Worm (Caenorhabditis elegans) whole organism, L1 larva: Measurements from ENCODE around the gene cct-6.

Experiments used
- aha-1 ChIP-seq: fragments of 150-350 bp; optimal IDR thresholded peaks from 2 replicates; lab custom pipeline; 2014; ENCODE audit warnings: missing biosample characterization, missing genetic modification characterization
- ceh-63 ChIP-seq: fragments of 200-800 bp; sonication (Bioruptor generic); optimal IDR thresholded peaks from 2 replicates; lab custom pipeline; 2018; ENCODE audit warnings: mild to moderate bottlenecking, missing genetic modification characterization, missing compliant biosample characterization
- egl-13 ChIP-seq: sonication (generic microtip); optimal IDR thresholded peaks from 2 replicates; lab custom pipeline; 2016; ENCODE audit warnings: missing genotype, missing genetic modification reagents, missing genetic modification characterization, missing compliant biosample characterization
- irx-1 ChIP-seq: sonication (generic microtip); optimal IDR thresholded peaks from 2 replicates; lab custom pipeline; 2016; ENCODE audit warnings: missing genetic modification characterization, missing compliant biosample characterization
- nhr-20 ChIP-seq: sonication (generic microtip); optimal IDR thresholded peaks from 2 replicates; lab custom pipeline; 2016; ENCODE audit warnings: mild to moderate bottlenecking, missing genetic modification characterization, missing compliant biosample characterization
- rnt-1 ChIP-seq: sonication (generic microtip); optimal IDR thresholded peaks from 2 replicates; lab custom pipeline; 2016; ENCODE audit warnings: mild to moderate bottlenecking, missing genetic modification characterization, moderate library complexity, missing compliant biosample characterization
- snu-23 ChIP-seq: sonication (generic microtip); optimal IDR thresholded peaks from 2 replicates; lab custom pipeline; 2016; ENCODE audit warnings: missing genetic modification characterization, missing compliant biosample characterization

DNA sequence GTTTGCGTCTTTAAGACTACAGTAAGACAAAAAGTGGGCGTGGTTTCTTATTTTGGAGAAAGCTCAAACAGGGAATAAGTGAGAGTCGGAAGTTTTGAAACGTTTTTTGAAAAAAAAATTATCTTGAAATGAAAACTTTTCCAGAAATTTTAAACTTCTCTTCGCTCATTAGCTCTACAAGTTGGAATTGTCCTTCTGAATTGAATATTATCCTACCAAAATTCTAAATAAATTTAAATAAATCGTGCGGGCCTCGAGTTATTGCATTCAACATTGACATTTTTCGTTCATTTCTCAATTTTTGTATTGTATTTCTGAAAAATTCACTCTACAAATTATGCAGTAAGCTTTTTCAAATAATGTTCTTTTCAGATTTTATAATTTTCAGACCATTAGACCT is 50.2 kb downstream of the cct-6 start, which contains the start of gene R12B2.3:
- TF ChIP-seq snu-23 (GFP tag; lab: Kevin White, UChicago) (no peak), ceh-63 (GFP tag; lab: Kevin White, UChicago) (no peak), egl-13 (tag; lab: Kevin White, UChicago) (no peak), rnt-1 (tag; lab: Kevin White, UChicago) (no peak), aha-1 (no peak), nhr-20 (tag; lab: Kevin White, UChicago) (no peak), irx-1 (no peak)
